Worm (Caenorhabditis elegans) whole organism, midembryonic: ENCODE measurements around the gene C06B3.6.

Source experiments
- cog-1 ChIP-seq: sonication (generic microtip); optimal IDR thresholded peaks from 2 replicates; lab custom pipeline; 2016; ENCODE audit warnings: missing genetic modification characterization, missing compliant biosample characterization
- flt-1 ChIP-seq: fragments of 200-800 bp; sonication (Bioruptor generic); IDR thresholded peaks from 2 replicates; pipeline ENCODE4 v1.3.6; 2022; ENCODE audit warnings: missing genetic modification characterization, missing compliant biosample characterization
- klf-2 ChIP-seq: fragments of 200-800 bp; sonication (Bioruptor generic); conservative IDR thresholded peaks from 2 replicates; pipeline ENCODE4 v1.3.6; 2022; ENCODE audit warnings: missing genetic modification reagents, missing genetic modification characterization, missing compliant biosample characterization
- ref-1 ChIP-seq: fragments of 200-800 bp; sonication (Bioruptor generic); conservative IDR thresholded peaks from 2 replicates; pipeline ENCODE4 v1.3.6; 2022; ENCODE audit warnings: missing genetic modification reagents, missing genetic modification characterization, missing compliant biosample characterization
- ztf-29 ChIP-seq: fragments of 200-800 bp; sonication (Bioruptor generic); IDR thresholded peaks from 2 replicates; pipeline ENCODE4 v1.3.6; 2022; ENCODE audit warnings: missing genetic modification reagents, missing genetic modification characterization, missing compliant biosample characterization

DNA sequence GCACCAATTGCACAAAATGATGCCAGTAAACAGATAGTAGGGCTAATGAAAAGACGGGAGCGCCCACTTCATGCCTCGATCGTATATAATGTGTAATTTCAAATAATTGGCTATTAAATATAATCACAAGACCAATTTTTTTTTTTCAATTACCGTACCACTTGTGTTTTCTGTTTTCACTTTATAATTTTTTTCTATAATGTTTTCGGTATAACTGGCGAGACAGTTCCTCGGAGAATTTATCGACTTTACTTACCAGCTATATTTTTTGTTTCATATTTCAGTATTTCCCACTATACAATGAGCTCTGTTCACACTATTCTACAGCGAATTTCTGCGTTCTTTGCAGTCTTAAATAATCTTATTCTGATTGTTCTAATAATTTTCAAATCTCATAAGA is 7.4 kb upstream of the C06B3.6 start, which contains the start of gene str-252:
- TF ChIP-seq ztf-29 (GFP tag; lab: Robert Waterston, UW) = no peak
- TF ChIP-seq ref-1 (GFP tag; lab: Robert Waterston, UW) = no peak
- TF ChIP-seq cog-1 (tag; lab: Kevin White, UChicago) = no peak
- TF ChIP-seq flt-1 (GFP tag; lab: Robert Waterston, UW) = no peak
- TF ChIP-seq klf-2 (GFP tag; lab: Robert Waterston, UW) = no peak
